Fruit fly (Drosophila melanogaster): Measurements from ENCODE around the gene CG10864.

The CG10864 gene

DNA sequence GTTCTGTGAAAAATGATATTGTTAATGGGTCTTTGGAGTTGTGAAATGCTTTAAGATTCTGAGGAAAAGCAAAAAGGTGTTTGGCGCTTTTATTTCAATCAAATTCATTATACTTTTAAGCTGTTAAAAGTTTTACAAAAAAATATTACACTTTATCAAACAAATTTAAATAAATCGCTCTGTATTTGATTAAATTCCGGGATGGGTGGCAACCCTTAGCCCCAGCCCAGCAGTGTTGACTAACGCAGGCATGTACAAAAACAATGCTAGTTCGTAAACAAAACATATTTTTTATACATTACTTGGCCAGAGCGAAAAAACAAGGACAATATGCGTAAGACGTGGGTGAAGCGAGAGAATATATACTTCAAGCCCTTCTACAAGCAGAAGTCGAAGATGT lies 6.7 kb downstream of the CG10864 start, which contains the start of gene CG7685 (continued):
- 0 out of 2 replicates have a peak, but pooled peaks have one; percentile 32 for TF ChIP-seq sisA (GFP tag; IDR thresholded peaks at IDR 0.05)
- peak; percentile 54 to 62 for TF ChIP-seq Hr51 (GFP tag; optimal IDR thresholded peaks at IDR 0.05)
- TF ChIP-seq Sin3A (optimal IDR thresholded peaks at IDR 0.05), result no peak
- peak; percentile 14 for TF ChIP-seq CG31365 (tag; optimal IDR thresholded peaks at IDR 0.05)
- TF ChIP-seq CG17385 (GFP tag; optimal IDR thresholded peaks at IDR 0.05), result peak; percentile 70
- no peak for TF ChIP-seq wor (GFP tag; IDR thresholded peaks at IDR 0.05)
- peak; percentile 8 for TF ChIP-seq CG10431 (GFP tag; optimal IDR thresholded peaks at IDR 0.05)
- 0 out of 3 replicates have a peak, but pooled peaks have one; percentile 8 for TF ChIP-seq CG11695 (GFP tag; IDR thresholded peaks at IDR 0.05)
- TF ChIP-seq mam (GFP tag; optimal IDR thresholded peaks at IDR 0.05), result peak; percentile 76
- peak; percentile 18 for TF ChIP-seq CG17802 (tag; optimal IDR thresholded peaks at IDR 0.05)
- TF ChIP-seq CG14710 (tag; optimal IDR thresholded peaks at IDR 0.05), result peak; percentile 62
- peak; percentile 18 for TF ChIP-seq CG3838 (GFP tag; optimal IDR thresholded peaks at IDR 0.05)
- TF ChIP-seq CG12236 (GFP tag; optimal IDR thresholded peaks at IDR 0.05), result no peak
- TF ChIP-seq CG17328 (GFP tag; IDR thresholded peaks at IDR 0.05), result peak; percentile 52
- TF ChIP-seq Awh (GFP tag; IDR thresholded peaks at IDR 0.05), result 0 out of 2 replicates have a peak, but pooled peaks have one; percentile 23
- peak; percentile 36 for TF ChIP-seq Sry-δ (GFP tag; optimal IDR thresholded peaks at IDR 0.05)
- TF ChIP-seq croc (GFP tag; conservative IDR thresholded peaks at IDR 0.05), result no peak
- TF ChIP-seq CG33557 (GFP tag; optimal IDR thresholded peaks at IDR 0.05), result peak; percentile 40
- TF ChIP-seq ind (GFP tag; optimal IDR thresholded peaks at IDR 0.05), result peak; percentile 52
- TF ChIP-seq CG18619 (GFP tag; optimal IDR thresholded peaks at IDR 0.05), result peak; percentile 51
- no peak for TF ChIP-seq aop (GFP tag; IDR thresholded peaks at IDR 0.05)
- peak; percentile 8 for TF ChIP-seq CG17912 (GFP tag; optimal IDR thresholded peaks at IDR 0.05)
- no peak for TF ChIP-seq CG10565 (GFP tag; optimal IDR thresholded peaks at IDR 0.05)
- peak; percentile 74 for TF ChIP-seq Meics (GFP tag; optimal IDR thresholded peaks at IDR 0.05)
- peak; percentile 65 for TF ChIP-seq CG12155 (GFP tag; optimal IDR thresholded peaks at IDR 0.05)
- no peak for TF ChIP-seq pan (optimal IDR thresholded peaks at IDR 0.05)
- TF ChIP-seq pan (GFP tag; optimal IDR thresholded peaks at IDR 0.05 in 1 of 2, IDR thresholded peaks at IDR 0.05 in 1 of 2), result peak in 1 of 2 experiments; percentile 33
- peak; percentile 53 for TF ChIP-seq CG1233 (GFP tag; optimal IDR thresholded peaks at IDR 0.05)
- TF ChIP-seq CG4820 (GFP tag; optimal IDR thresholded peaks at IDR 0.05), result peak; percentile 19
- TF ChIP-seq sob (GFP tag; IDR thresholded peaks at IDR 0.05), result peak; percentile 58; the same call in 1 of the 2 replicates
- no peak for TF ChIP-seq hbn (GFP tag; IDR thresholded peaks at IDR 0.05; ENCODE audit: partially characterized antibody)
- TF ChIP-seq CG2120 (GFP tag; optimal IDR thresholded peaks at IDR 0.05), result peak; percentile 85
- TF ChIP-seq CG17612 (GFP tag; IDR thresholded peaks at IDR 0.05), result no peak
- peak; percentile 40 for TF ChIP-seq cwo (GFP tag; optimal IDR thresholded peaks at IDR 0.05)
- no peak for TF ChIP-seq sens-2 (GFP tag; IDR thresholded peaks at IDR 0.05)
- peak; percentile 63 for TF ChIP-seq onecut (GFP tag; IDR thresholded peaks at IDR 0.05)
- peak; percentile 59 for TF ChIP-seq CG17829 (tag; optimal IDR thresholded peaks at IDR 0.05)
- peak; percentile 48 for TF ChIP-seq CG3163 (GFP tag; optimal IDR thresholded peaks at IDR 0.05)
- TF ChIP-seq MBD-R2 (GFP tag; IDR thresholded peaks at IDR 0.05), result peak; percentile 92
- peak; percentile 52 for TF ChIP-seq CG10979 (tag; optimal IDR thresholded peaks at IDR 0.05)
- peak; percentile 44 for TF ChIP-seq gcm (GFP tag; optimal IDR thresholded peaks at IDR 0.05)
- TF ChIP-seq Dp (GFP tag; optimal IDR thresholded peaks at IDR 0.05), result peak; percentile 71
- peak; percentile 57; the same call in 1 of the 2 replicates for TF ChIP-seq CG14014 (GFP tag; IDR thresholded peaks at IDR 0.05)
- no peak for TF ChIP-seq br (optimal IDR thresholded peaks at IDR 0.05)
- TF ChIP-seq CG14667 (GFP tag; IDR thresholded peaks at IDR 0.05), result no peak
- TF ChIP-seq Max (GFP tag; optimal IDR thresholded peaks at IDR 0.05), result peak; percentile 28
- TF ChIP-seq exex (tag; optimal IDR thresholded peaks at IDR 0.05), result peak; percentile 39
- peak in 1 of 2 experiments; percentile 27 for TF ChIP-seq Eip74EF (GFP tag; optimal IDR thresholded peaks at IDR 0.05)
- TF ChIP-seq btn (GFP tag; optimal IDR thresholded peaks at IDR 0.05), result no peak
- peak; percentile 36 for TF ChIP-seq dm (GFP tag; optimal IDR thresholded peaks at IDR 0.05)
- peak; percentile 10 for TF ChIP-seq CG6683 (GFP tag; optimal IDR thresholded peaks at IDR 0.05)
- peak; percentile 92 for TF ChIP-seq sens (GFP tag)

Data from whole organism, embryonic.